Worm (Caenorhabditis elegans): ENCODE measurements around the gene pqn-67.

DNA sequence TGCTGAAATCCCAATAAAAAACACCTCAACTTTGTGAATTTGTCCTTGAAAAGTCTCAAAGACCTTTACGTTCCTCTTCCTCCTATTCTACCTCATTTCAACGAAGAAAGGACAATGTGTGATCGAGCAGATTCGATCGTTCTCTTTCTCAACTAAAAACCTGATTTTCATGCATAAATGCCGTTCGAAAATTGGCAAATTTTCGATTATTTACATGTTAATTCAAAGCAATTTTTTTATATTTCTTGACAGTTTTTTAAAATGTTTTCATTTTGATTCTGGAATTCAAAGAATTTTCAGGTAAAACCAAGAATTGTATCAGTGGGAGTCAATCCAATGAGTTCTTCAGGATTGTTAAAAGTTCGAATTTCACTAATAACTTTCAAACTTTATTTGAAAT, 44.3 kb downstream of the pqn-67 start, which contains the start of gene lin-46:
- TF ChIP-seq klf-2 (GFP tag; conservative IDR thresholded peaks at IDR 0.05) (no peak), ztf-29 (GFP tag; IDR thresholded peaks at IDR 0.05) (no peak), tab-1 (GFP tag; IDR thresholded peaks at IDR 0.05) (no peak), cog-1 (tag; optimal IDR thresholded peaks at IDR 0.05) (no peak), med-1 (GFP tag; optimal IDR thresholded peaks at IDR 0.05; ENCODE audit: insufficient read depth) (no peak), flt-1 (GFP tag; IDR thresholded peaks at IDR 0.05) (no peak), ztf-23 (GFP tag; IDR thresholded peaks at IDR 0.05) (no peak)
